Worm (Caenorhabditis elegans) whole organism, late embryonic: Measurements from ENCODE around the gene R09E10.5.

ENCODE experiments used
- C38D4.7 ChIP-seq: fragments of 200-800 bp; sonication (Bioruptor generic); optimal IDR thresholded peaks from 2 replicates; lab custom pipeline; 2018; ENCODE audit warnings: mild to moderate bottlenecking, missing genetic modification characterization, moderate library complexity, missing compliant biosample characterization
- F13H6.1 ChIP-seq: sonication (generic microtip); optimal IDR thresholded peaks from 2 replicates; lab custom pipeline; 2016; ENCODE audit warnings: missing genetic modification characterization, missing compliant biosample characterization
- K09A11.1 ChIP-seq: sonication (generic microtip); optimal IDR thresholded peaks from 2 replicates; lab custom pipeline; 2017; ENCODE audit warnings: antibody characterized with exemption, mild to moderate bottlenecking, missing genetic modification characterization, missing compliant biosample characterization; ENCODE audit not compliant: insufficient read depth
- T23F11.4 ChIP-seq: fragments of 200-800 bp; sonication (Bioruptor generic); optimal IDR thresholded peaks from 2 replicates; lab custom pipeline; 2018; ENCODE audit warnings: mild to moderate bottlenecking, missing genetic modification characterization, missing compliant biosample characterization
- Y22D7AL.16 ChIP-seq: sonication (generic microtip); optimal IDR thresholded peaks from 2 replicates; lab custom pipeline; 2016; ENCODE audit warnings: missing genetic modification characterization, missing compliant biosample characterization
- ahr-1 ChIP-seq: sonication (generic microtip); optimal IDR thresholded peaks from 2 replicates; lab custom pipeline; 2016; ENCODE audit warnings: missing genetic modification characterization, missing compliant biosample characterization
- ceh-14 ChIP-seq: sonication (generic microtip); optimal IDR thresholded peaks from 2 replicates; lab custom pipeline; 2016; ENCODE audit warnings: missing genotype, missing genetic modification characterization, missing compliant biosample characterization
- ceh-18 ChIP-seq: sonication (generic microtip); optimal IDR thresholded peaks from 2 replicates; lab custom pipeline; 2016; ENCODE audit warnings: missing genetic modification characterization, missing compliant biosample characterization
- ceh-22 ChIP-seq: sonication (generic microtip); optimal IDR thresholded peaks from 2 replicates; lab custom pipeline; 2017; ENCODE audit warnings: missing biosample characterization, missing genetic modification characterization
- ceh-30 ChIP-seq: fragments of 150-350 bp; optimal IDR thresholded peaks from 2 replicates; lab custom pipeline; 2014; ENCODE audit warnings: missing biosample characterization, missing genetic modification characterization
- ceh-31 ChIP-seq: sonication (generic microtip); optimal IDR thresholded peaks from 2 replicates; lab custom pipeline; 2016; ENCODE audit warnings: missing genetic modification characterization, missing compliant biosample characterization
- ceh-34 ChIP-seq: sonication (generic microtip); optimal IDR thresholded peaks from 2 replicates; lab custom pipeline; 2016; ENCODE audit warnings: mild to moderate bottlenecking, missing genetic modification characterization, missing compliant biosample characterization
- ceh-48 ChIP-seq: sonication (generic microtip); optimal IDR thresholded peaks from 2 replicates; lab custom pipeline; 2016; ENCODE audit warnings: missing genetic modification characterization, inconsistent platforms, missing compliant biosample characterization
- ceh-6 ChIP-seq: fragments of 200-800 bp; sonication (Bioruptor generic); optimal IDR thresholded peaks from 2 replicates; lab custom pipeline; 2018; ENCODE audit warnings: mild to moderate bottlenecking, missing genetic modification characterization, missing compliant biosample characterization
- che-1 ChIP-seq: sonication (generic microtip); optimal IDR thresholded peaks from 2 replicates; lab custom pipeline; 2016; ENCODE audit warnings: mild to moderate bottlenecking, missing genetic modification characterization, missing compliant biosample characterization
- dve-1 ChIP-seq: sonication (generic microtip); optimal IDR thresholded peaks from 2 replicates; lab custom pipeline; 2017; ENCODE audit warnings: antibody characterized with exemption, mild to moderate bottlenecking, missing genetic modification characterization, missing compliant biosample characterization
- hlh-13 ChIP-seq: fragments of 200-800 bp; sonication (Bioruptor generic); optimal IDR thresholded peaks from 2 replicates; lab custom pipeline; 2018; ENCODE audit warnings: mild to moderate bottlenecking, missing genetic modification characterization, missing compliant biosample characterization
- hlh-15 ChIP-seq: sonication (generic microtip); optimal IDR thresholded peaks from 2 replicates; lab custom pipeline; 2016; ENCODE audit warnings: missing genetic modification characterization, missing compliant biosample characterization
- hlh-6 ChIP-seq: sonication (generic microtip); optimal IDR thresholded peaks from 2 replicates; lab custom pipeline; 2016; ENCODE audit warnings: missing genotype, missing genetic modification characterization, missing compliant biosample characterization
- hlh-8 ChIP-seq: sonication (generic microtip); optimal IDR thresholded peaks from 2 replicates; lab custom pipeline; 2016; ENCODE audit warnings: missing genotype, missing genetic modification characterization, missing compliant biosample characterization
- nfya-1 ChIP-seq: sonication (generic microtip); optimal IDR thresholded peaks from 2 replicates; lab custom pipeline; 2017; ENCODE audit warnings: missing genetic modification characterization, mild to moderate bottlenecking, missing compliant biosample characterization, antibody characterized with exemption, moderate library complexity
- nhr-232 ChIP-seq: sonication (generic microtip); optimal IDR thresholded peaks from 2 replicates; lab custom pipeline; 2016; ENCODE audit warnings: missing genetic modification characterization, missing compliant biosample characterization
- pag-3 ChIP-seq: sonication (generic microtip); optimal IDR thresholded peaks from 2 replicates; lab custom pipeline; 2016; ENCODE audit warnings: missing compliant biosample characterization, missing genetic modification characterization, borderline replicate concordance
- pha-2 ChIP-seq: sonication (generic microtip); optimal IDR thresholded peaks from 2 replicates; lab custom pipeline; 2017; ENCODE audit warnings: mild to moderate bottlenecking, missing genetic modification characterization, missing compliant biosample characterization
- pqm-1 ChIP-seq: sonication (generic microtip); optimal IDR thresholded peaks from 2 replicates; lab custom pipeline; 2016; ENCODE audit warnings: missing genetic modification characterization, missing compliant biosample characterization
- pros-1 ChIP-seq: fragments of 150-350 bp; optimal IDR thresholded peaks from 2 replicates; lab custom pipeline; 2014; ENCODE audit warnings: missing biosample characterization, missing genetic modification reagents, missing genetic modification characterization
- rnt-1 ChIP-seq: sonication (generic microtip); optimal IDR thresholded peaks from 2 replicates; lab custom pipeline; 2016; ENCODE audit warnings: missing genetic modification characterization, missing compliant biosample characterization
- sox-2 ChIP-seq: fragments of 200-800 bp; sonication (Bioruptor generic); IDR thresholded peaks from 2 replicates; pipeline ENCODE4 v1.3.6; 2022; ENCODE audit warnings: missing genetic modification reagents, missing genetic modification characterization, missing compliant biosample characterization
- syd-9 ChIP-seq: sonication (generic microtip); optimal IDR thresholded peaks from 2 replicates; lab custom pipeline; 2016; ENCODE audit warnings: mild to moderate bottlenecking, missing genetic modification characterization, moderate library complexity, missing compliant biosample characterization
- tbx-2 ChIP-seq: sonication (generic microtip); optimal IDR thresholded peaks from 2 replicates; lab custom pipeline; 2016; ENCODE audit warnings: missing genetic modification characterization, missing compliant biosample characterization
- unc-42 ChIP-seq: sonication (generic microtip); optimal IDR thresholded peaks from 2 replicates; lab custom pipeline; 2016; ENCODE audit warnings: missing genotype, missing genetic modification characterization, missing compliant biosample characterization
- unc-55 ChIP-seq: sonication (generic microtip); optimal IDR thresholded peaks from 2 replicates; lab custom pipeline; 2017; ENCODE audit warnings: missing biosample characterization, missing genetic modification reagents, missing genetic modification characterization

The R09E10.5 gene

DNA sequence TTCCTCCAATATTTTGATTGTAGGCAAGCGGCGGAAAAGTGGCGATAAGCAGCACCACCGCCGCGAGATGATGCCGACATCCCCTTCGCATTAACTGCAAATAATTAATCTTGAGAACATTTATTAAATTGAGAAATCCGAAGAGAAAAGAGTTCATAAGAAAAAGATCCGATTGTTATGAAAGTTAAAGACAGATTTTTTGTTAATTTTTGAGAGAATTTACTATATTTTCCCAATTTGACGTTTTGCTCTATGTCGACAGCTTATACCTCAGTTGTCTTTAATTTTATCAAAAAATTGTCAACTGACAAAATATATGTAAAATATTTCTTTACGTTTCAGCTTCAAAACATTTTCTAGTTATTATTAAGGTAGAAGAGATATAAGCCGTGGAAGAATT lies at the start of gene R09E10.5:
R09E10.5 (minus strand) TSS at position 101 of the 400 bp plus-strand sequence.
- TF ChIP-seq sox-2 (GFP tag; lab: Robert Waterston, UW) (no peak), unc-42 (no peak), hlh-8 (tag; lab: Kevin White, UChicago) (no peak), pag-3 (tag; lab: Kevin White, UChicago) (no peak), F13H6.1 (tag; lab: Kevin White, UChicago) (no peak), hlh-15 (tag; lab: Kevin White, UChicago) (no peak), T23F11.4 (GFP tag; lab: Kevin White, UChicago) (no peak), ceh-6 (GFP tag; lab: Kevin White, UChicago) (no peak), K09A11.1 (tag; lab: Kevin White, UChicago) (no peak), Y22D7AL.16 (no peak), tbx-2 (tag; lab: Kevin White, UChicago) (no peak), ceh-34 (no peak)
- TF ChIP-seq, all 69 proteins: peak for 0

DNA sequence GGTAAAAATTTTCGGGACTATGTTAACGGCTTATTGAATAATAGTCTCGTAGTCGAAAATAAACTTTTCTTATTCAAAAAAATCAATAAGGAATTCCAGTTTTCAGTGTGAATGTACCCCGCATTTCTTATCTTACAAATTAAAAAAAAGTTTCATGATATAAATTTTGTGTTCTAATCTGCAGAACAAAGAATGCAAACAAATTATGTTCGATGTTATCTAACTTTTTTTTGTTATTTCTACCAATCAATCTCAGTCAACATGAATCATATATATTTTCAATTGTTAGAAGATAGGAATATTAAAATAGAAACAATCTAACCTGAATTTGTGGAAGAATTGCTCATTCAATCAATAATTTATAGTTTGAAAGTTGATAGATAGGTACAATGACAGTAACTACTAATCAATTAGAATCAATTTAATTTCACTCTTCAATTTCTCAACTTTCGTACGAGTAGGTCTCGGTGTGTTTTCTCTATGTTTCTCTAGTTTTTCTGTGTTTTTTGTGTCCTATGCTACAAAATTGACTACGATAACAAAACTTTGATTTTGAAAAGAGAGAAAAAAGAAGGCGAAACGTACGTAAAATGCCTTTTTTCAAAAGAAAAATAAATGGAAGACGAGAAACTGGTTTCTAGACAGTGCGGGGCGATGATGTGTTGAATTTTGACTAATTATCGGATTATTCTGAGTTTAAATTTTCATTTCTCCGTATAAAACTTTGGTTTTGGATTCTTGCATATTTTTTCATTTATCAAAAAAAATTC lies 48.0 kb upstream of the R09E10.5 start, which contains the start of the genes unc-43 and Y43C5B.3:
unc-43 (minus strand) TSS at position 347 of the 770 bp plus-strand sequence.
Y43C5B.3 (plus strand) TSS at position 720 of the 770 bp plus-strand sequence.
- no peak for TF ChIP-seq che-1
- no peak for TF ChIP-seq ceh-30 (tag; lab: Kevin White, UChicago)
- TF ChIP-seq rnt-1 (tag; lab: Kevin White, UChicago), result no peak
- no peak for TF ChIP-seq tbx-2 (tag; lab: Kevin White, UChicago)
- TF ChIP-seq, all 69 proteins: peak for 0

- TF ChIP-seq ahr-1 (tag; lab: Kevin White, UChicago) (no peak), pha-2 (tag; lab: Kevin White, UChicago) (no peak), pqm-1 (no peak), syd-9 (no peak), hlh-6 (tag; lab: Kevin White, UChicago) (no peak), ceh-48 (no peak), ceh-14 (tag; lab: Kevin White, UChicago) (peak; percentile 51), C38D4.7 (GFP tag; lab: Kevin White, UChicago) (no peak), ceh-22 (no peak), hlh-13 (GFP tag; lab: Kevin White, UChicago) (no peak), unc-42 (peak; percentile 40), unc-55 (GFP tag; lab: Kevin White, UChicago) (no peak)
These were observed 45.4 kb upstream of the R09E10.5 start for ce11 chrIV:10347528-10347927.

DNA sequence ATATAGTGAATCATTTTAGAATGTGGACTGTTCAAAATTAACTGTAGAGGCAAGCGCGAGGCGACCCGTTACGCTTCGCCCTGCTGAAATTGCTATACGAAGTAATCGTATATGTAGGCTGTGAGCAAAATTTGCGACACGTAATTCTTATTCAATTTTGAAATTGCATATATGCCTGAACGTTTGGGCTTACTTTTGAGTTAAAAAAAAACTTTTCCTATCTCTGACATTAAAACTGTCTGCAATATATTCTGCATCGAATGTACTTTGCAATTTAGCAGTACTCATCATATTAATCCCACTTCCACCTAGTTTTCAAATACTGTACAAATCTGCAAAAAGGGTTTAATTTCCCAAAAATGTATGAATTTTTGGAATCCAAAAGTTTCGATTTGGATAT lies 44.8 kb upstream of the R09E10.5 start:
- TF ChIP-seq hlh-8 (tag; lab: Kevin White, UChicago) (no peak), pha-2 (tag; lab: Kevin White, UChicago) (no peak)

DNA sequence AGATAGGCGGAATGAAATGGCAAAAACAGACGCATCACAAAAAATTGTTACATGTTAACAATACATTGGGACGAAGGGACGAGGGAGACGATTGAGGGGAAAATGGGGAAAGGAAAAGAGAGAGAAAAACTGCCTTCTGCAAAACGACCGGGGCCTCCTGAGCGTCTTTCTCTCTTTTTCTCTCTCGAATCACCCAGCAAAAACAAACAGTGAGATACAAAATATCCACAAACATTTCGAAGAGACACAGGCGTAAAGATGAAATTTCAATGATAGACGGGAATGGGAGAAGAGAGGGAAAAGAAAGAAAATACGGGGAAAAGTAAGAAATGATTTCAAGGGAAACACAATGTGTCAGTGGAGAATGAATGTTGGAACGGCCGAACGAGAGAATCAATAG lies 43.9 kb upstream of the R09E10.5 start:
- TF ChIP-seq ceh-18 (tag; lab: Kevin White, UChicago), result peak; percentile 66
- TF ChIP-seq pros-1 (tag; lab: Kevin White, UChicago), result peak; percentile 9
- peak; percentile 30 for TF ChIP-seq ceh-31 (tag; lab: Kevin White, UChicago)
- TF ChIP-seq dve-1, result peak; percentile 0
- peak; percentile 53 for TF ChIP-seq unc-55 (GFP tag; lab: Kevin White, UChicago)
- TF ChIP-seq unc-42, result no peak
- TF ChIP-seq nfya-1, result peak; percentile 56
- no peak for TF ChIP-seq K09A11.1 (tag; lab: Kevin White, UChicago)
- peak; percentile 56 for TF ChIP-seq tbx-2 (tag; lab: Kevin White, UChicago)
- peak; percentile 8 for TF ChIP-seq nhr-232 (tag; lab: Kevin White, UChicago)
